Worm (Caenorhabditis elegans) whole organism, mixed stage, embryonic: ENCODE measurements around the gene nhr-216.

Experiments used
- bed-3 ChIP-seq: fragments of 200-800 bp; sonication (Bioruptor generic); optimal IDR thresholded peaks from 3 replicates; lab custom pipeline; 2018; ENCODE audit warnings: mild to moderate bottlenecking, missing genetic modification characterization, moderate library complexity, missing compliant biosample characterization
- elt-1 ChIP-seq: sonication (generic microtip); optimal IDR thresholded peaks from 2 replicates; lab custom pipeline; 2017; ENCODE audit warnings: missing genetic modification characterization, mild to moderate bottlenecking, missing compliant biosample characterization, antibody characterized with exemption, moderate library complexity, borderline replicate concordance; ENCODE audit not compliant: insufficient read depth
- elt-3 ChIP-seq: fragments of 150-350 bp; optimal IDR thresholded peaks from 2 replicates; lab custom pipeline; 2014; ENCODE audit warnings: missing biosample characterization, missing genetic modification characterization
- lsy-2 ChIP-seq: fragments of 150-350 bp; optimal IDR thresholded peaks from 2 replicates; lab custom pipeline; 2014; ENCODE audit warnings: missing biosample characterization, missing genetic modification characterization
- unc-120 ChIP-seq: sonication (generic microtip); optimal IDR thresholded peaks from 2 replicates; lab custom pipeline; 2017; ENCODE audit warnings: missing genetic modification characterization, missing compliant biosample characterization; ENCODE audit not compliant: poor library complexity, severe bottlenecking
- unc-39 ChIP-seq: fragments of 150-350 bp; optimal IDR thresholded peaks from 2 replicates; lab custom pipeline; 2014; ENCODE audit warnings: missing biosample characterization, missing genetic modification characterization
- unc-62 ChIP-seq: fragments of 150-350 bp; optimal IDR thresholded peaks from 2 replicates; lab custom pipeline; 2014; ENCODE audit warnings: missing biosample characterization, missing genetic modification reagents, missing genetic modification characterization

ce11 chrV:5345419-5345818 lies 13.3 kb downstream of the nhr-216 start, which contains the start of gene srg-25:
- TF ChIP-seq bed-3 (GFP tag; lab: Kevin White, UChicago) (no peak), unc-120 (tag; lab: Kevin White, UChicago) (no peak), elt-3 (tag; lab: Kevin White, UChicago) (no peak), unc-39 (tag; lab: Kevin White, UChicago) (no peak), elt-1 (no peak), unc-62 (no peak), lsy-2 (tag; lab: Kevin White, UChicago) (no peak)
